Fruit fly (Drosophila melanogaster): ENCODE measurements around the gene Mlc2.
A peak's percentile ranks its signal among the peaks of the same experiment; 100 is the strongest.

Gene Mlc2

dm6 chr3R:30160312-30160942, 13.9 kb downstream of the Mlc2 start, which contains the start of gene CG11498:
Gene CG11498 (minus strand): TSS chr3R:30160473.
- no peak for TF ChIP-seq gl (tag; optimal IDR thresholded peaks at IDR 0.05)
- peak; percentile 30 for TF ChIP-seq Pif1B (GFP tag; optimal IDR thresholded peaks at IDR 0.05)
- TF ChIP-seq rn (GFP tag; IDR thresholded peaks at IDR 0.05), result no peak
- TF ChIP-seq Snoo (tag; optimal IDR thresholded peaks at IDR 0.05), result no peak
- TF ChIP-seq CG12605 (GFP tag; IDR thresholded peaks at IDR 0.05), result peak; percentile 24; the same call in 1 of the 2 replicates
- peak; percentile 36 for TF ChIP-seq CG13204 (GFP tag; optimal IDR thresholded peaks at IDR 0.05)
- TF ChIP-seq CG8301 (tag; optimal IDR thresholded peaks at IDR 0.05), result no peak
- no peak for TF ChIP-seq CG34367 (tag; optimal IDR thresholded peaks at IDR 0.05)
- no peak for TF ChIP-seq CG8159 (tag; optimal IDR thresholded peaks at IDR 0.05)
- no peak for TF ChIP-seq CG17806 (tag; optimal IDR thresholded peaks at IDR 0.05)
- no peak for TF ChIP-seq CG10348 (GFP tag; IDR thresholded peaks at IDR 0.05)
- TF ChIP-seq Pif1A (GFP tag; optimal IDR thresholded peaks at IDR 0.05), result peak; percentile 38
- peak; percentile 59; the same call in 1 of the 2 replicates for TF ChIP-seq Ets98B (GFP tag; IDR thresholded peaks at IDR 0.05)
- peak; percentile 76 for TF ChIP-seq CG4496 (GFP tag; IDR thresholded peaks at IDR 0.05)
- no peak for TF ChIP-seq D1 (tag; optimal IDR thresholded peaks at IDR 0.05)
- TF ChIP-seq fd96Ca (GFP tag; IDR thresholded peaks at IDR 0.05), result 0 out of 3 replicates have a peak, but pooled peaks have one; percentile 27
- peak; percentile 33 for TF ChIP-seq CG14655 (GFP tag; optimal IDR thresholded peaks at IDR 0.05)
- no peak for TF ChIP-seq CG15710 (tag; optimal IDR thresholded peaks at IDR 0.05)
- peak; percentile 46 for TF ChIP-seq CG32121 (GFP tag; IDR thresholded peaks at IDR 0.05)

- TF ChIP-seq CG4496 (GFP tag; IDR thresholded peaks at IDR 0.05) (peak; percentile 17; the same call in 1 of the 3 replicates), gl (tag; optimal IDR thresholded peaks at IDR 0.05) (no peak), CG8301 (tag; optimal IDR thresholded peaks at IDR 0.05) (no peak), CG10348 (GFP tag; IDR thresholded peaks at IDR 0.05) (no peak), CG34367 (tag; optimal IDR thresholded peaks at IDR 0.05) (no peak)
Observed at dm6 chr3R:30153864-30154263, 20.5 kb downstream of the Mlc2 start.

dm6 chr3R:30151300-30152109, 22.8 kb downstream of the Mlc2 start, which contains the start of gene CG15529:
Gene CG15529 (plus strand): TSS chr3R:30152059.
- TF ChIP-seq gl (tag; optimal IDR thresholded peaks at IDR 0.05) (peak; percentile 35), rn (GFP tag; IDR thresholded peaks at IDR 0.05) (peak; percentile 58), CG34367 (tag; optimal IDR thresholded peaks at IDR 0.05) (peak; percentile 58), CG4496 (GFP tag; IDR thresholded peaks at IDR 0.05) (peak; percentile 90), EcR (GFP tag; optimal IDR thresholded peaks at IDR 0.05) (no peak), CG8301 (tag; optimal IDR thresholded peaks at IDR 0.05) (peak; percentile 63), CG15710 (tag; optimal IDR thresholded peaks at IDR 0.05) (peak; percentile 75), Snoo (tag; optimal IDR thresholded peaks at IDR 0.05) (no peak), D1 (tag; optimal IDR thresholded peaks at IDR 0.05) (peak; percentile 3), Ets98B (GFP tag; IDR thresholded peaks at IDR 0.05) (peak; percentile 82), CG32121 (GFP tag; IDR thresholded peaks at IDR 0.05) (peak; percentile 78), CG17806 (tag; optimal IDR thresholded peaks at IDR 0.05) (peak; percentile 74), Pif1A (GFP tag; optimal IDR thresholded peaks at IDR 0.05) (peak; percentile 10), CG9948 (tag; optimal IDR thresholded peaks at IDR 0.05) (peak; percentile 61), CG8159 (tag; optimal IDR thresholded peaks at IDR 0.05) (peak; percentile 78), CG12605 (GFP tag; IDR thresholded peaks at IDR 0.05) (peak; percentile 56; the same call in 1 of the 2 replicates), CG10348 (GFP tag; IDR thresholded peaks at IDR 0.05) (no peak), CG13204 (GFP tag; optimal IDR thresholded peaks at IDR 0.05) (peak; percentile 30), Pif1B (GFP tag; optimal IDR thresholded peaks at IDR 0.05) (peak; percentile 50), CG14655 (GFP tag; optimal IDR thresholded peaks at IDR 0.05) (peak; percentile 67), fd96Ca (GFP tag; IDR thresholded peaks at IDR 0.05) (peak; percentile 74; the same call in 2 of the 3 replicates)

dm6 chr3R:30150602-30151001, 23.7 kb downstream of the Mlc2 start:
- TF ChIP-seq CG34367 (tag; optimal IDR thresholded peaks at IDR 0.05) (no peak), CG8159 (tag; optimal IDR thresholded peaks at IDR 0.05) (no peak), Pif1B (GFP tag; optimal IDR thresholded peaks at IDR 0.05) (no peak), CG4496 (GFP tag; IDR thresholded peaks at IDR 0.05) (no peak), CG14655 (GFP tag; optimal IDR thresholded peaks at IDR 0.05) (no peak), rn (GFP tag; IDR thresholded peaks at IDR 0.05) (no peak), CG15710 (tag; optimal IDR thresholded peaks at IDR 0.05) (no peak), Ets98B (GFP tag; IDR thresholded peaks at IDR 0.05) (no peak), Pif1A (GFP tag; optimal IDR thresholded peaks at IDR 0.05) (no peak), CG8301 (tag; optimal IDR thresholded peaks at IDR 0.05) (no peak), EcR (GFP tag; optimal IDR thresholded peaks at IDR 0.05) (no peak)

- TF ChIP-seq CG8301 (tag; optimal IDR thresholded peaks at IDR 0.05), result no peak
- no peak for TF ChIP-seq CG15710 (tag; optimal IDR thresholded peaks at IDR 0.05)
- no peak for TF ChIP-seq Ets98B (GFP tag; IDR thresholded peaks at IDR 0.05)
- TF ChIP-seq Pif1B (GFP tag; optimal IDR thresholded peaks at IDR 0.05), result no peak
- no peak for TF ChIP-seq CG12605 (GFP tag; IDR thresholded peaks at IDR 0.05)
- no peak for TF ChIP-seq rn (GFP tag; IDR thresholded peaks at IDR 0.05)
- no peak for TF ChIP-seq CG8159 (tag; optimal IDR thresholded peaks at IDR 0.05)
- no peak for TF ChIP-seq Snoo (tag; optimal IDR thresholded peaks at IDR 0.05)
- TF ChIP-seq EcR (GFP tag; optimal IDR thresholded peaks at IDR 0.05), result no peak
Observed at dm6 chr3R:30149506-30149905, 24.8 kb downstream of the Mlc2 start, which contains the start of gene AdoR. Gene AdoR (minus strand): TSS chr3R:30149606.

Data from whole organism, pupa.